Fruit fly (Drosophila melanogaster) whole organism, pupa: ENCODE measurements around the gene agt.

ENCODE experiments used
- CG10348 ChIP-seq: fragments of 200-800 bp; sonication (Bioruptor generic); IDR thresholded peaks from 2 replicates; pipeline ENCODE4 v1.3.6; 2022; ENCODE audit warnings: missing biosample characterization, missing genetic modification characterization
- CG12605 ChIP-seq: fragments of 200-800 bp; sonication (Bioruptor generic); IDR thresholded peaks from 2 replicates; pipeline ENCODE4 v1.3.6; 2022; ENCODE audit warnings: missing biosample characterization, missing genetic modification characterization
- CG13204 ChIP-seq: fragments of 200-800 bp; sonication (Bioruptor generic); optimal IDR thresholded peaks from 2 replicates; lab custom pipeline; 2018; ENCODE audit warnings: missing biosample characterization, mild to moderate bottlenecking, missing genetic modification characterization, moderate library complexity
- CG14655 ChIP-seq: fragments of 200-800 bp; sonication (Bioruptor generic); optimal IDR thresholded peaks from 3 replicates; lab custom pipeline; 2017; ENCODE audit warnings: mild to moderate bottlenecking, missing biosample characterization, missing genetic modification reagents, missing genetic modification characterization
- CG15710 ChIP-seq: fragments of 200-800 bp; sonication (Bioruptor generic); optimal IDR thresholded peaks from 2 replicates; lab custom pipeline; 2018; ENCODE audit warnings: missing biosample characterization, mild to moderate bottlenecking, missing genetic modification characterization, moderate library complexity
- CG17806 ChIP-seq: fragments of 200-800 bp; sonication (Bioruptor generic); optimal IDR thresholded peaks from 2 replicates; lab custom pipeline; 2018; ENCODE audit warnings: missing biosample characterization, mild to moderate bottlenecking, missing genetic modification characterization, moderate library complexity
- CG32121 ChIP-seq: fragments of 200-800 bp; sonication (Bioruptor generic); IDR thresholded peaks from 2 replicates; pipeline ENCODE4 v1.3.6; 2022; ENCODE audit warnings: missing biosample characterization, missing genetic modification characterization
- CG34367 ChIP-seq: fragments of 200-800 bp; sonication (Bioruptor generic); optimal IDR thresholded peaks from 2 replicates; lab custom pipeline; 2018; ENCODE audit warnings: missing biosample characterization, mild to moderate bottlenecking, missing genetic modification characterization
- CG4496 ChIP-seq: fragments of 200-800 bp; sonication (Bioruptor generic); IDR thresholded peaks from 3 replicates; pipeline ENCODE4 v1.3.6; 2022; ENCODE audit warnings: missing biosample characterization, missing genetic modification characterization
- CG8159 ChIP-seq: fragments of 200-800 bp; sonication (Bioruptor generic); optimal IDR thresholded peaks from 3 replicates; lab custom pipeline; 2018; ENCODE audit warnings: missing biosample characterization, mild to moderate bottlenecking, missing genetic modification characterization, moderate library complexity
- CG8301 ChIP-seq: fragments of 200-800 bp; sonication (Bioruptor generic); optimal IDR thresholded peaks from 2 replicates; lab custom pipeline; 2018; ENCODE audit warnings: missing biosample characterization, mild to moderate bottlenecking, missing genetic modification characterization
- CG9948 ChIP-seq: fragments of 200-800 bp; sonication (Bioruptor generic); optimal IDR thresholded peaks from 2 replicates; lab custom pipeline; 2018; ENCODE audit warnings: missing biosample characterization, mild to moderate bottlenecking, missing genetic modification characterization, moderate library complexity
- D1 ChIP-seq: fragments of 200-800 bp; sonication (Bioruptor generic); optimal IDR thresholded peaks from 2 replicates; lab custom pipeline; 2018; ENCODE audit warnings: missing biosample characterization, mild to moderate bottlenecking, missing genetic modification characterization, moderate library complexity
- EcR ChIP-seq: fragments of 200-800 bp; sonication (Bioruptor generic); optimal IDR thresholded peaks from 3 replicates; lab custom pipeline; 2019; ENCODE audit warnings: missing biosample characterization, missing genetic modification characterization, mild to moderate bottlenecking, moderate library complexity, missing genetic modification reagents
- Ets98B ChIP-seq: fragments of 200-800 bp; sonication (Bioruptor generic); IDR thresholded peaks from 2 replicates; pipeline ENCODE4 v1.3.6; 2022; ENCODE audit warnings: missing biosample characterization, missing genetic modification characterization
- Pif1A ChIP-seq: fragments of 200-800 bp; sonication (Bioruptor generic); optimal IDR thresholded peaks from 3 replicates; lab custom pipeline; 2016; ENCODE audit warnings: missing biosample characterization, missing genetic modification characterization
- Pif1B ChIP-seq: fragments of 200-800 bp; sonication (Bioruptor generic); optimal IDR thresholded peaks from 3 replicates; lab custom pipeline; 2016; ENCODE audit warnings: missing biosample characterization, missing genetic modification characterization
- Snoo ChIP-seq: fragments of 200-800 bp; sonication (Bioruptor generic); optimal IDR thresholded peaks from 3 replicates; lab custom pipeline; 2017; ENCODE audit warnings: missing biosample characterization, mild to moderate bottlenecking, missing genetic modification characterization, inconsistent platforms
- fd96Ca ChIP-seq: fragments of 200-800 bp; sonication (Bioruptor generic); IDR thresholded peaks from 3 replicates; pipeline ENCODE4 v1.3.6; 2022; ENCODE audit warnings: missing biosample characterization, missing genetic modification characterization
- gl ChIP-seq: fragments of 200-800 bp; sonication (Bioruptor generic); optimal IDR thresholded peaks from 2 replicates; lab custom pipeline; 2018; ENCODE audit warnings: missing biosample characterization, mild to moderate bottlenecking, missing genetic modification characterization
- rn ChIP-seq: fragments of 200-800 bp; sonication (Bioruptor generic); IDR thresholded peaks from 2 replicates; pipeline ENCODE4 v1.3.6; 2022; ENCODE audit warnings: missing biosample characterization, missing genetic modification characterization

Gene agt

DNA sequence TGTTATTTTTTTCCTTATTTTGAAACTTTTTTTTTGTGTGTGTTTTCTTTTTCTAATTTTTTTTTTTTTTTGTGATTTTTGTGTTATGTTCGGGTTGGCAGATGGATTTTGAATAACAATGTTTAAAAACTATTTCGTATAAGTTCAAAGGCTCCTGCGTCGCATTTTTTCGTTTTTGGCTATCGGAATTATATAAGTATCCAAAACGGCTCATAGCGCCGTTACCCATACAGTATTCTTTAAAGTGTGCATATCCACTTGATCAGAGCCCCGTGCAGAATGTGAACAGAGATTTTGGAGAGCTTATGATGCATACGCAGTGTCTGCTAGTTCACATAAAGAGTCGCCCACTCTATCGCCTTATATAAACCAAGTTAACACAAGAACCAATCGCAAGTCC, 32.1 kb downstream of the agt start, which contains the start of gene sowi:
sowi (minus strand) TSS at position 101 of the 400 bp plus-strand sequence.
- no peak for TF ChIP-seq gl
- no peak for TF ChIP-seq CG17806 (tag; lab: Kevin White, UChicago)
- TF ChIP-seq CG9948 (tag; lab: Kevin White, UChicago) = no peak
- no peak for TF ChIP-seq CG8159 (tag; lab: Kevin White, UChicago)
- no peak for TF ChIP-seq CG34367 (tag; lab: Kevin White, UChicago)
- TF ChIP-seq CG32121 (GFP tag; lab: Robert Waterston, UW) = no peak
- TF ChIP-seq CG8301 = no peak
- no peak for TF ChIP-seq CG15710 (tag; lab: Kevin White, UChicago)
- no peak for TF ChIP-seq Pif1B (GFP tag; lab: Kevin White, UChicago)
- no peak for TF ChIP-seq Snoo (tag; lab: Kevin White, UChicago)
- no peak for TF ChIP-seq D1 (tag; lab: Kevin White, UChicago)
- TF ChIP-seq Pif1A = no peak
- TF ChIP-seq rn = no peak
- no peak for TF ChIP-seq CG14655 (GFP tag; lab: Kevin White, UChicago)
- TF ChIP-seq Ets98B (GFP tag; lab: Robert Waterston, UW) = no peak
- no peak for TF ChIP-seq CG10348 (GFP tag; lab: Robert Waterston, UW)
- no peak for TF ChIP-seq EcR (GFP tag; lab: Kevin White, UChicago)
- TF ChIP-seq CG12605 (GFP tag; lab: Robert Waterston, UW) = no peak
- no peak for TF ChIP-seq CG13204 (GFP tag; lab: Kevin White, UChicago)

- TF ChIP-seq Pif1A = no peak
- TF ChIP-seq CG9948 (tag; lab: Kevin White, UChicago) = no peak
- no peak for TF ChIP-seq fd96Ca (GFP tag; lab: Robert Waterston, UW)
- TF ChIP-seq Ets98B (GFP tag; lab: Robert Waterston, UW) = no peak
- no peak for TF ChIP-seq CG12605 (GFP tag; lab: Robert Waterston, UW)
- no peak for TF ChIP-seq EcR (GFP tag; lab: Kevin White, UChicago)
- no peak for TF ChIP-seq rn
- no peak for TF ChIP-seq Snoo (tag; lab: Kevin White, UChicago)
- TF ChIP-seq CG17806 (tag; lab: Kevin White, UChicago) = no peak
- no peak for TF ChIP-seq Pif1B (GFP tag; lab: Kevin White, UChicago)
- no peak for TF ChIP-seq CG4496 (GFP tag; lab: Robert Waterston, UW)
- no peak for TF ChIP-seq D1 (tag; lab: Kevin White, UChicago)
- TF ChIP-seq CG34367 (tag; lab: Kevin White, UChicago) = no peak
- TF ChIP-seq CG15710 (tag; lab: Kevin White, UChicago) = no peak
- no peak for TF ChIP-seq CG10348 (GFP tag; lab: Robert Waterston, UW)
- no peak for TF ChIP-seq gl
- TF ChIP-seq CG8301 = no peak
These were observed 51.1 kb downstream of the agt start, which contains the start of gene glob2 for dm6 chr3R:6608814-6609213. TSS of gene glob2 (minus strand) at chr3R:6608914.
